Fruit fly (Drosophila melanogaster): ENCODE data around the gene BBIP1.

DNA sequence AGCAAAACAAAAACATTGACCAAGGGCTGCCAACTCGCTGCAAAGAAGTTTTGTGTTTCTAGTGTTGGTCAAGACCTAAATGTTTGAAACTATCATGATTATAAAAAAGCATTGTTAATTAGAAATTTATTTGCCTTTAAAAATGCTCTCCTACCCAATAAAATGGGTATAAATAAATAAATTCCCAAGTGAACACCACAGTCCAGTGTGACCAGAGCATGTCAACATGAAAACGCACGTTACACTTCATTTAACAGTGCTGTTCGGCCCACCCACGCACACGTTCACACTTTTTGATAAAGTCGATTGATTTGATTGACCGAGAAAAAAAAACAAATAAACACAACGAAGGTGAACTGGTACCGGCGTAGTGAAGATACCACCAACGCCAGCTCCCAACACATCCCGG, at the start of gene BBIP1, which contains the start of the genes CG9356 and CG8135:
- TF ChIP-seq CG5204 (GFP tag; optimal IDR thresholded peaks at IDR 0.05) (no peak), kay (GFP tag; ENCODE audit: borderline replicate concordance) (no peak), CG1620 (GFP tag; optimal IDR thresholded peaks at IDR 0.05) (peak; percentile 89), bab1 (GFP tag; optimal IDR thresholded peaks at IDR 0.05) (peak; percentile 87), cic (GFP tag; optimal IDR thresholded peaks at IDR 0.05) (peak; percentile 62), Hr96 (GFP tag; optimal IDR thresholded peaks at IDR 0.05) (no peak)

Measured in whole organism, adult.